Fruit fly (Drosophila melanogaster): ENCODE results near the gene Rcd7.

The Rcd7 gene

dm6 chr3L:19566127-19566526 is 21.2 kb downstream of the Rcd7 start (continued):
- TF ChIP-seq CG2875 (GFP tag; optimal IDR thresholded peaks at IDR 0.05) = no peak
- TF ChIP-seq bab2 (GFP tag; optimal IDR thresholded peaks at IDR 0.05) = no peak
- no peak for TF ChIP-seq peb (GFP tag; IDR thresholded peaks at IDR 0.05)
- peak; percentile 24; the same call in 1 of the 3 replicates for TF ChIP-seq so (GFP tag; IDR thresholded peaks at IDR 0.05)
- TF ChIP-seq Hand (GFP tag; optimal IDR thresholded peaks at IDR 0.05) = no peak
- no peak for TF ChIP-seq MESR4 (GFP tag; optimal IDR thresholded peaks at IDR 0.05)
- no peak for TF ChIP-seq CG4328 (GFP tag; optimal IDR thresholded peaks at IDR 0.05)
- TF ChIP-seq CG7987 (GFP tag; optimal IDR thresholded peaks at IDR 0.05) = no peak
- TF ChIP-seq CG5245 (GFP tag; optimal IDR thresholded peaks at IDR 0.05) = no peak
- peak; percentile 53 for TF ChIP-seq Ets65A (GFP tag)
- TF ChIP-seq CG3281 (GFP tag; optimal IDR thresholded peaks at IDR 0.05) = no peak
- TF ChIP-seq CrebB (tag; optimal IDR thresholded peaks at IDR 0.05) = no peak
- no peak for TF ChIP-seq slou (GFP tag; optimal IDR thresholded peaks at IDR 0.05)
- TF ChIP-seq CG10543 (GFP tag; optimal IDR thresholded peaks at IDR 0.05) = peak; percentile 3
- TF ChIP-seq ato (GFP tag; IDR thresholded peaks at IDR 0.05; ENCODE audit: partially characterized antibody) = no peak
- no peak for TF ChIP-seq croc (GFP tag; conservative IDR thresholded peaks at IDR 0.05)
- no peak for TF ChIP-seq CG11093 (GFP tag; IDR thresholded peaks at IDR 0.05)
- TF ChIP-seq ftz-f1 (GFP tag; optimal IDR thresholded peaks at IDR 0.05) = no peak
- TF ChIP-seq CG4820 (GFP tag; optimal IDR thresholded peaks at IDR 0.05) = no peak
- peak; percentile 11 for TF ChIP-seq Nf-YB (GFP tag; optimal IDR thresholded peaks at IDR 0.05)
- TF ChIP-seq en (GFP tag; optimal IDR thresholded peaks at IDR 0.05) = no peak
- peak; percentile 69; the same call in 1 of the 4 replicates for TF ChIP-seq chinmo (GFP tag; IDR thresholded peaks at IDR 0.05; ENCODE audit: partially characterized antibody)
- no peak for TF ChIP-seq Hr51 (GFP tag; optimal IDR thresholded peaks at IDR 0.05)
- TF ChIP-seq Dbx (GFP tag; IDR thresholded peaks at IDR 0.05) = 0 out of 3 replicates have a peak, but pooled peaks have one; percentile 37
- TF ChIP-seq abd-A (tag; optimal IDR thresholded peaks at IDR 0.05) = peak; percentile 31
- no peak for TF ChIP-seq Neu2 (GFP tag; optimal IDR thresholded peaks at IDR 0.05; ENCODE audit: borderline replicate concordance)
- no peak for TF ChIP-seq sna (GFP tag; IDR thresholded peaks at IDR 0.05; ENCODE audit: partially characterized antibody)
- no peak for TF ChIP-seq kni (GFP tag; optimal IDR thresholded peaks at IDR 0.05)
- peak; percentile 71; the same call in 1 of the 3 replicates for TF ChIP-seq CG2199 (GFP tag; IDR thresholded peaks at IDR 0.05)
- no peak for TF ChIP-seq ap (GFP tag; IDR thresholded peaks at IDR 0.05)
- TF ChIP-seq slp2 (GFP tag; optimal IDR thresholded peaks at IDR 0.05) = no peak
- no peak for TF ChIP-seq grau (tag; optimal IDR thresholded peaks at IDR 0.05)
- TF ChIP-seq nerfin-2 (GFP tag; IDR thresholded peaks at IDR 0.05; ENCODE audit: partially characterized antibody) = no peak
- TF ChIP-seq CG17912 (GFP tag; optimal IDR thresholded peaks at IDR 0.05) = no peak
- TF ChIP-seq bbx (GFP tag; IDR thresholded peaks at IDR 0.05; ENCODE audit: partially characterized antibody) = no peak
- no peak for TF ChIP-seq Fer2 (tag; optimal IDR thresholded peaks at IDR 0.05)
- TF ChIP-seq CG16813 (GFP tag; IDR thresholded peaks at IDR 0.05; ENCODE audit: partially characterized antibody) = no peak
- TF ChIP-seq CG6254 (GFP tag; optimal IDR thresholded peaks at IDR 0.05) = no peak
- no peak for TF ChIP-seq CG9609 (GFP tag; optimal IDR thresholded peaks at IDR 0.05)
- no peak for TF ChIP-seq crc (GFP tag; optimal IDR thresholded peaks at IDR 0.05)
- no peak for TF ChIP-seq CG3407 (GFP tag; optimal IDR thresholded peaks at IDR 0.05)
- no peak for TF ChIP-seq CG8290 (GFP tag; optimal IDR thresholded peaks at IDR 0.05)
- TF ChIP-seq CG8290 (tag; optimal IDR thresholded peaks at IDR 0.05) = no peak
- no peak for TF ChIP-seq HmgZ (tag; optimal IDR thresholded peaks at IDR 0.05)
- no peak for TF ChIP-seq tin (GFP tag; optimal IDR thresholded peaks at IDR 0.05)
- 0 out of 3 replicates have a peak, but pooled peaks have one; percentile 34 for TF ChIP-seq CG6175 (GFP tag; IDR thresholded peaks at IDR 0.05)
- peak; percentile 68 for TF ChIP-seq vvl (GFP tag; IDR thresholded peaks at IDR 0.05)
- no peak for TF ChIP-seq CG17829 (tag; optimal IDR thresholded peaks at IDR 0.05)
- TF ChIP-seq CG13894 (tag; optimal IDR thresholded peaks at IDR 0.05) = peak; percentile 100
- no peak for TF ChIP-seq sob (GFP tag; IDR thresholded peaks at IDR 0.05)
- no peak for TF ChIP-seq CG7372 (GFP tag; IDR thresholded peaks at IDR 0.05)

Data from whole organism, embryonic.